Worm (Caenorhabditis elegans): ENCODE measurements around the gene del-8.
A peak's percentile ranks its signal among the peaks of the same experiment; 100 is the strongest.

The del-8 gene

ce11 chrX:9589123-9589522, at the start of gene del-8:
del-8 (plus strand) TSS chrX:9589423.
- TF ChIP-seq ceh-6 (GFP tag; optimal IDR thresholded peaks at IDR 0.05) (no peak), rnt-1 (tag; optimal IDR thresholded peaks at IDR 0.05) (no peak), elt-4 (tag; optimal IDR thresholded peaks at IDR 0.05) (no peak), ref-2 (tag; optimal IDR thresholded peaks at IDR 0.05) (no peak), pha-4 (tag; optimal IDR thresholded peaks at IDR 0.05) (no peak), ceh-19 (GFP tag; optimal IDR thresholded peaks at IDR 0.05) (no peak), pax-1 (tag; optimal IDR thresholded peaks at IDR 0.05) (no peak), F13H6.1 (tag; optimal IDR thresholded peaks at IDR 0.05) (no peak), npax-4 (tag; optimal IDR thresholded peaks at IDR 0.05) (no peak), ahr-1 (tag; optimal IDR thresholded peaks at IDR 0.05) (no peak), eyg-1 (tag; optimal IDR thresholded peaks at IDR 0.05) (no peak), ztf-16 (tag; optimal IDR thresholded peaks at IDR 0.05) (no peak), madf-2 (tag; optimal IDR thresholded peaks at IDR 0.05) (no peak), ceh-45 (GFP tag; IDR thresholded peaks at IDR 0.05) (no peak), odd-2 (tag; optimal IDR thresholded peaks at IDR 0.05) (no peak), Y22D7AL.16 (tag; optimal IDR thresholded peaks at IDR 0.05) (no peak), C08G9.2 (tag; optimal IDR thresholded peaks at IDR 0.05) (no peak)

DNA sequence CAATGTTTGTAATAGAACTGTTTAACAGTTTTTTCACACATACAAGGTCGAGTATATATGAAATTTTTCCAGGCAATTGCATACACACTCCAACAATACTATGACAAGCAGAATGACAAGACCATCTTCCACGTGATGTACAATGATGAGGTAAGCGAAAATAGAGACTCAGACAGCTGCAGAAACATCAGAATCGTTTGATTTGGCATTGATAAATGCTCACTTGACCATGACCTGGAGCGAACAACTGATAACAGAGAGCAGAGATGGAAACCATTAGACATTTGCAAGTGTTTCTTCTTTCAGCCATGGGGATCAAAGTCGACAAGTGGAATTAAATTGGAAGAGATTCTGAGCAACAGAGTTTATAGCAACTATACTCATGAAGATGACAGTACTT, 48.8 kb upstream of the del-8 start:
- peak; percentile 81 for TF ChIP-seq elt-2 (tag; optimal IDR thresholded peaks at IDR 0.05)
- TF ChIP-seq odd-2 (tag; optimal IDR thresholded peaks at IDR 0.05) = no peak

- no peak for TF ChIP-seq K09A11.1 (tag; optimal IDR thresholded peaks at IDR 0.05; ENCODE audit: insufficient read depth)
- TF ChIP-seq ceh-18 (tag; optimal IDR thresholded peaks at IDR 0.05) = peak; percentile 15
- no peak for TF ChIP-seq fax-1 (tag; optimal IDR thresholded peaks at IDR 0.05)
Measured at ce11 chrX:9543352-9543751, 45.9 kb upstream of the del-8 start, which contains the start of gene F49E2.5. F49E2.5 (plus strand) TSS chrX:9543652.

- TF ChIP-seq ceh-18 (tag; optimal IDR thresholded peaks at IDR 0.05) = peak; percentile 34
- TF ChIP-seq syd-9 (tag; optimal IDR thresholded peaks at IDR 0.05) = no peak
- no peak for TF ChIP-seq npax-4 (tag; optimal IDR thresholded peaks at IDR 0.05)
Measured at ce11 chrX:9544405-9544804, 44.8 kb upstream of the del-8 start.

DNA sequence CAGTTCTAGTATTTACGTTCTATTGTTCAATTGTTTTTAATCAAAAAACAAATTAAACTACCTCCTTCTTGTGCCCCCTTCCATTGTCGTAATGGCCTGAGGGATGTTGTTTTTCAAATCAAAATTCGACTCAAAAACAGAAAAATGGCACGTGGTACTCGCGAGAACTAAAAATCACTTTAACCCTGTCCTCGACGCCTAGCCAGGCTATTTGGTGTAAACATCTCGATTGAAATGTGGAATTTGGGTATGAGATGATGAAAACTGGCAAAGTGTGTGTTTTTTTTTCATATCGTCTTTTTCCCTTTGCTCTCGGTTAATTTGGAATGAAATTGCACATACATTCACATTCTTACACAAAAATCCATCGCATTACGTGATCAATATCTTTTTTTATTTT, 42.6 kb upstream of the del-8 start:
- TF ChIP-seq madf-2 (tag; optimal IDR thresholded peaks at IDR 0.05) (no peak), ceh-18 (tag; optimal IDR thresholded peaks at IDR 0.05) (no peak), Y22D7AL.16 (tag; optimal IDR thresholded peaks at IDR 0.05) (no peak), ama-1 (optimal IDR thresholded peaks at IDR 0.05) (no peak), pha-2 (tag; optimal IDR thresholded peaks at IDR 0.05) (no peak), K02D7.2 (tag; optimal IDR thresholded peaks at IDR 0.05) (no peak), eyg-1 (tag; optimal IDR thresholded peaks at IDR 0.05) (no peak), hlh-6 (tag; optimal IDR thresholded peaks at IDR 0.05) (no peak), gmeb-2 (tag; optimal IDR thresholded peaks at IDR 0.05) (no peak), odd-2 (tag; optimal IDR thresholded peaks at IDR 0.05) (no peak), C38D4.7 (GFP tag; optimal IDR thresholded peaks at IDR 0.05) (no peak), ceh-14 (tag; optimal IDR thresholded peaks at IDR 0.05) (no peak), ceh-45 (GFP tag; IDR thresholded peaks at IDR 0.05) (no peak), pat-9 (tag; optimal IDR thresholded peaks at IDR 0.05) (no peak)

ce11 chrX:9547264-9547751, 41.9 kb upstream of the del-8 start:
- TF ChIP-seq K09A11.1 (tag; optimal IDR thresholded peaks at IDR 0.05; ENCODE audit: insufficient read depth) (no peak), ceh-2 (tag; optimal IDR thresholded peaks at IDR 0.05) (no peak), eyg-1 (tag; optimal IDR thresholded peaks at IDR 0.05) (no peak), fkh-6 (tag; optimal IDR thresholded peaks at IDR 0.05) (no peak), unc-55 (GFP tag; optimal IDR thresholded peaks at IDR 0.05) (peak; percentile 57), npax-4 (tag; optimal IDR thresholded peaks at IDR 0.05) (no peak)
